Worm (Caenorhabditis elegans) whole organism, late embryonic: ENCODE measurements around the gene R03G8.1.

Experiments
- dmd-4 ChIP-seq: sonication (generic microtip); optimal IDR thresholded peaks from 2 replicates; lab custom pipeline; 2016; ENCODE audit warnings: borderline replicate concordance, missing genetic modification characterization, missing compliant biosample characterization
- madf-2 ChIP-seq: sonication (generic microtip); optimal IDR thresholded peaks from 2 replicates; lab custom pipeline; 2017; ENCODE audit warnings: missing genetic modification characterization, missing compliant biosample characterization
- zip-5 ChIP-seq: sonication (generic microtip); optimal IDR thresholded peaks from 2 replicates; lab custom pipeline; 2016; ENCODE audit warnings: missing genetic modification characterization, missing compliant biosample characterization

DNA sequence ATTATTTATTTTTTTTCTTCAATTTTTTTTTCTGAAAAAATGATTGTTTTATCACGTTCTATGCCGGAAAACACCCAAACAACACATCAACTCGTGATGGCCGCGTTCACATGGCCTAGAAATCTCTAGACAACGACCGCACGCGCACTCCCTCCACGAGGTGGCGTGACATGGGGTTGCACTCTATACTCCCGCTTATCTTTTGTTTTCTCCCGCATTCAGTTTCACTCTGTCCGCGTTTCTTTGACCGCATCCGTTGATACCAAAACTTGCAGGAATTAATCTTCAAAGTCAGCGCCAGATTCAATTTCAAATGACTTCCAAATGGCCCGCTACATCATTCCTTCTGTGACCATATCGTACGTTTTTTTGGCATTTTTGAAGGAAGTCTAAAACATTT lies 20.6 kb downstream of the R03G8.1 start, which contains the start of gene F17H10.1:
- TF ChIP-seq madf-2 (tag; lab: Kevin White, UChicago), result no peak
- TF ChIP-seq dmd-4 (tag; lab: Kevin White, UChicago), result no peak
- TF ChIP-seq zip-5 (tag; lab: Kevin White, UChicago), result no peak
